Fruit fly (Drosophila melanogaster): ENCODE measurements around the gene CG12499.
A peak's percentile ranks its signal among the peaks of the same experiment; 100 is the strongest.

CG12499 gene

dm6 chr3R:22420911-22421310 lies 25.5 kb downstream of the CG12499 start, which contains the start of the genes Nop56 and mats (continued):
- TF ChIP-seq Fer2 (tag; optimal IDR thresholded peaks at IDR 0.05) (no peak), CG4854 (GFP tag; optimal IDR thresholded peaks at IDR 0.05) (no peak), CG10462 (GFP tag; optimal IDR thresholded peaks at IDR 0.05) (no peak), nerfin-2 (GFP tag; IDR thresholded peaks at IDR 0.05; ENCODE audit: partially characterized antibody) (no peak), CG7839 (tag; optimal IDR thresholded peaks at IDR 0.05) (no peak), E2f2 (GFP tag; IDR thresholded peaks at IDR 0.05) (peak; percentile 23; the same call in 1 of the 2 replicates), Sry-δ (GFP tag; optimal IDR thresholded peaks at IDR 0.05) (peak; percentile 30), lola (GFP tag; optimal IDR thresholded peaks at IDR 0.05) (no peak), CG9609 (GFP tag; optimal IDR thresholded peaks at IDR 0.05) (no peak), stwl (tag; optimal IDR thresholded peaks at IDR 0.05) (peak; percentile 87), CG3163 (GFP tag; optimal IDR thresholded peaks at IDR 0.05) (no peak), dan (GFP tag; IDR thresholded peaks at IDR 0.05) (no peak), wek (GFP tag; optimal IDR thresholded peaks at IDR 0.05) (peak; percentile 14), Camta (GFP tag; optimal IDR thresholded peaks at IDR 0.05) (no peak), CG5180 (GFP tag; optimal IDR thresholded peaks at IDR 0.05) (peak; percentile 64), slbo (GFP tag; IDR thresholded peaks at IDR 0.05) (peak; percentile 54), CG13287 (GFP tag; IDR thresholded peaks at IDR 0.05; ENCODE audit: partially characterized antibody) (peak; percentile 57; the same call in 1 of the 2 replicates), Elba2 (GFP tag; optimal IDR thresholded peaks at IDR 0.05) (peak; percentile 84), Fer3 (tag; optimal IDR thresholded peaks at IDR 0.05) (peak; percentile 17), lmd (GFP tag; IDR thresholded peaks at IDR 0.05) (no peak), Dll (GFP tag; IDR thresholded peaks at IDR 0.05; ENCODE audit: partially characterized antibody) (no peak), bab2 (GFP tag; optimal IDR thresholded peaks at IDR 0.05) (no peak), ap (GFP tag; IDR thresholded peaks at IDR 0.05) (no peak), grau (tag; optimal IDR thresholded peaks at IDR 0.05) (peak; percentile 20), CG7745 (tag; optimal IDR thresholded peaks at IDR 0.05) (peak; percentile 21), NFAT (GFP tag; IDR thresholded peaks at IDR 0.05) (peak; percentile 13; the same call in 1 of the 2 replicates), CG1233 (GFP tag; optimal IDR thresholded peaks at IDR 0.05) (no peak), CG12104 (GFP tag; optimal IDR thresholded peaks at IDR 0.05) (no peak), pzg (GFP tag; optimal IDR thresholded peaks at IDR 0.05) (peak; percentile 96), CG14710 (tag; optimal IDR thresholded peaks at IDR 0.05) (peak; percentile 74), Hr78 (GFP tag; optimal IDR thresholded peaks at IDR 0.05) (no peak), CG33557 (GFP tag; optimal IDR thresholded peaks at IDR 0.05) (no peak), HmgZ (tag; optimal IDR thresholded peaks at IDR 0.05) (peak; percentile 45), Mad (GFP tag; optimal IDR thresholded peaks at IDR 0.05) (peak; percentile 22), CG2875 (GFP tag; optimal IDR thresholded peaks at IDR 0.05) (no peak), CG17912 (GFP tag; optimal IDR thresholded peaks at IDR 0.05) (peak; percentile 44), CG14965 (GFP tag; optimal IDR thresholded peaks at IDR 0.05; ENCODE audit: borderline replicate concordance) (no peak), ash1 (GFP tag; optimal IDR thresholded peaks at IDR 0.05) (no peak), gcm (GFP tag; optimal IDR thresholded peaks at IDR 0.05) (peak; percentile 19), bowl (GFP tag; IDR thresholded peaks at IDR 0.05) (no peak), D19A (tag; optimal IDR thresholded peaks at IDR 0.05) (no peak), tna (GFP tag; IDR thresholded peaks at IDR 0.05; ENCODE audit: partially characterized antibody) (no peak), CG7271 (tag; optimal IDR thresholded peaks at IDR 0.05) (no peak), CG8290 (GFP tag; optimal IDR thresholded peaks at IDR 0.05) (no peak), CG8290 (tag; optimal IDR thresholded peaks at IDR 0.05) (no peak), Sox100B (GFP tag; optimal IDR thresholded peaks at IDR 0.05) (no peak), chm (GFP tag; IDR thresholded peaks at IDR 0.05) (no peak), CG1792 (GFP tag; optimal IDR thresholded peaks at IDR 0.05) (no peak), CG15269 (tag; optimal IDR thresholded peaks at IDR 0.05) (no peak), sr (GFP tag; IDR thresholded peaks at IDR 0.05) (no peak)
